Fruit fly (Drosophila melanogaster) whole organism, pupa: Measurements from ENCODE around the gene CG14406.

ENCODE experiments used
- CG12605 ChIP-seq: fragments of 200-800 bp; sonication (Bioruptor generic); IDR thresholded peaks from 2 replicates; pipeline ENCODE4 v1.3.6; 2022; ENCODE audit warnings: missing biosample characterization, missing genetic modification characterization
- CG14655 ChIP-seq: fragments of 200-800 bp; sonication (Bioruptor generic); optimal IDR thresholded peaks from 3 replicates; lab custom pipeline; 2017; ENCODE audit warnings: mild to moderate bottlenecking, missing biosample characterization, missing genetic modification reagents, missing genetic modification characterization
- CG15710 ChIP-seq: fragments of 200-800 bp; sonication (Bioruptor generic); optimal IDR thresholded peaks from 2 replicates; lab custom pipeline; 2018; ENCODE audit warnings: missing biosample characterization, mild to moderate bottlenecking, missing genetic modification characterization, moderate library complexity
- CG34367 ChIP-seq: fragments of 200-800 bp; sonication (Bioruptor generic); optimal IDR thresholded peaks from 2 replicates; lab custom pipeline; 2018; ENCODE audit warnings: missing biosample characterization, mild to moderate bottlenecking, missing genetic modification characterization
- CG8159 ChIP-seq: fragments of 200-800 bp; sonication (Bioruptor generic); optimal IDR thresholded peaks from 3 replicates; lab custom pipeline; 2018; ENCODE audit warnings: missing biosample characterization, mild to moderate bottlenecking, missing genetic modification characterization, moderate library complexity
- CG8301 ChIP-seq: fragments of 200-800 bp; sonication (Bioruptor generic); optimal IDR thresholded peaks from 2 replicates; lab custom pipeline; 2018; ENCODE audit warnings: missing biosample characterization, mild to moderate bottlenecking, missing genetic modification characterization
- CG9948 ChIP-seq: fragments of 200-800 bp; sonication (Bioruptor generic); optimal IDR thresholded peaks from 2 replicates; lab custom pipeline; 2018; ENCODE audit warnings: missing biosample characterization, mild to moderate bottlenecking, missing genetic modification characterization, moderate library complexity
- EcR ChIP-seq: fragments of 200-800 bp; sonication (Bioruptor generic); optimal IDR thresholded peaks from 3 replicates; lab custom pipeline; 2019; ENCODE audit warnings: missing biosample characterization, missing genetic modification characterization, mild to moderate bottlenecking, moderate library complexity, missing genetic modification reagents
- Pif1A ChIP-seq: fragments of 200-800 bp; sonication (Bioruptor generic); optimal IDR thresholded peaks from 3 replicates; lab custom pipeline; 2016; ENCODE audit warnings: missing biosample characterization, missing genetic modification characterization
- Snoo ChIP-seq: fragments of 200-800 bp; sonication (Bioruptor generic); optimal IDR thresholded peaks from 3 replicates; lab custom pipeline; 2017; ENCODE audit warnings: missing biosample characterization, mild to moderate bottlenecking, missing genetic modification characterization, inconsistent platforms
- fd96Ca ChIP-seq: fragments of 200-800 bp; sonication (Bioruptor generic); IDR thresholded peaks from 3 replicates; pipeline ENCODE4 v1.3.6; 2022; ENCODE audit warnings: missing biosample characterization, missing genetic modification characterization

- no peak for TF ChIP-seq Pif1A (GFP tag; lab: Kevin White, UChicago)
- no peak for TF ChIP-seq CG8301 (tag; lab: Kevin White, UChicago)
- TF ChIP-seq fd96Ca (GFP tag; lab: Robert Waterston, UW), result peak; percentile 18; the same call in 1 of the 3 replicates
- TF ChIP-seq Snoo (tag; lab: Kevin White, UChicago), result no peak
- TF ChIP-seq CG8159, result no peak
- no peak for TF ChIP-seq CG9948 (tag; lab: Kevin White, UChicago)
- no peak for TF ChIP-seq CG14655 (GFP tag; lab: Kevin White, UChicago)
- no peak for TF ChIP-seq CG15710 (tag; lab: Kevin White, UChicago)
- no peak for TF ChIP-seq CG12605
- no peak for TF ChIP-seq CG34367
- TF ChIP-seq EcR (GFP tag; lab: Kevin White, UChicago), result no peak
These were observed 40.8 kb upstream of the CG14406 start for dm6 chrX:14951346-14951862.
